Fruit fly (Drosophila melanogaster): ENCODE results near the gene CG9777.
A peak's percentile ranks its signal among the peaks of the same experiment; 100 is the strongest.

Gene CG9777

DNA sequence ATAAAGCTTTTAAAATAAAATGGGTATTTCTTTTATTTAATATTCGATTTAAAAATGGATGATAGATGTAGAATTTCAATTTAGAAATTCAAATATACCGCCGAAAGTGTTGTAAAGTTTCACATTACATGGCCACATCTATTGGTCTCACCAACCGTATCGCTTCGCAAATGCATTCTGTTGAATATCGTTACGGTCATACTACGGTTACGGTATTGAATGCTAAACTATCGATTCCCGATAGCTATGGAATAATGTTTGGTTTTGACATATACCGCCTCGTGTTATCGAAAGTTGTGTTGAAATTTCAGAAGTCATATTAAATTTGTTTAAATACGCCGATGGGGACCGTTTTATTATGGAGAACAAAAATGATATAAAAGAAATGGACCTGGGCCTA lies 19.1 kb upstream of the CG9777 start, which contains the start of the genes CG32573 and CG42512 (continued):
- TF ChIP-seq CG10267 (tag; optimal IDR thresholded peaks at IDR 0.05), result peak; percentile 91
- TF ChIP-seq CG4854 (GFP tag; optimal IDR thresholded peaks at IDR 0.05), result no peak

DNA sequence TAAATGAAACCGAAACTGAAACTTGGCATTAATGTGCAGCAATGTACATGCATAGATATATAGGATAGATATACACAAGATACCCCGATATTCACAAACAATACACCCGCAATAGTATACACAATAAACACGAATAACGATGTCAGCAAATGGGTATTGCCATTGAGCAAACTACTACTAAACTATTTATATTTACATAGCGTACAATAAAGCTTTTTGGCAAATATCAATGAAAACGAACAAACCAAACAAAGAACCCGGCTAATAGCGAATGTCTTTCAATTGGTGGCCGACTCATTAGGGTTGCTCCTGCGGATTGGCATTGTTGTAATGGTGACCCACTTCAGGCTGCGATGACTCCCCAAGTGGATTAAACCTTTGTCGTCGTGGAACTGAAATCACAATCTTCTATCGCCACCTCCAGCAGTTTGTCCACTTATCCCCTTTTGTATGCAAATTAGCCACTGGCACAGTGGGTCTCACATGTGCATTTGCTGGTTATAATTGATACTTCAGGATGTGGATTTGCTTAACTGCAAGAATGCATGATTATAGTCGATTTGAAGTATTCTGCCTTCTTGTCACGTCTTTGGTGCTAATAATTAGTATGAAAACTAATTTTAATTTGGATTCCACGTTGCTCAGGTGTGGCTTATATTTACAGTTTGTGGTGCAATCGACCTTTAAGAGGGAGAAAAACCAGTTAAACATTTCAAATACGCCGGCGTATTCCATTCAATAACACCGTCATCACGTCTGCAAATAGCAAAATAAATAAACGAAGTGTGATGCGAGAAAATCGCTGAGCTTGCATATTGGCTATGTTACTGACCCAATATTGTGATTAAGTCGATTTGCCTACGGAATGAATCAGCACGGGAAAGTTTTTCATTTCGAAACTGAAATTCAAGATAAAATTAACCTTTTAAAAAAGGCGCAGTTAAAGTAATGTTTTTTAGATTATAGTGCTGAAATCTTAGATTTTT lies 18.3 kb upstream of the CG9777 start:
- TF ChIP-seq insv (GFP tag; optimal IDR thresholded peaks at IDR 0.05), result no peak
- peak; percentile 57 for TF ChIP-seq oc (tag; optimal IDR thresholded peaks at IDR 0.05)
- no peak for TF ChIP-seq yki (optimal IDR thresholded peaks at IDR 0.05)
- peak; percentile 28 for TF ChIP-seq Hsf (GFP tag; optimal IDR thresholded peaks at IDR 0.05)
- no peak for TF ChIP-seq CG8359 (GFP tag; optimal IDR thresholded peaks at IDR 0.05; ENCODE audit: borderline replicate concordance)
- TF ChIP-seq HLH3B (GFP tag; IDR thresholded peaks at IDR 0.05), result peak; percentile 47; the same call in 1 of the 2 replicates
- TF ChIP-seq CG7372 (GFP tag; IDR thresholded peaks at IDR 0.05), result no peak
- peak; percentile 40; the same call in 1 of the 3 replicates for TF ChIP-seq gce (GFP tag; IDR thresholded peaks at IDR 0.05)
- TF ChIP-seq HmgD (GFP tag; optimal IDR thresholded peaks at IDR 0.05), result no peak
- peak; percentile 3 for TF ChIP-seq Ssrp (tag; optimal IDR thresholded peaks at IDR 0.05)
- TF ChIP-seq pho (GFP tag; optimal IDR thresholded peaks at IDR 0.05), result no peak
- no peak for TF ChIP-seq Sry-β (GFP tag; optimal IDR thresholded peaks at IDR 0.05)
- peak; percentile 37 for TF ChIP-seq CG15601 (tag; optimal IDR thresholded peaks at IDR 0.05)
- TF ChIP-seq Camta (GFP tag; optimal IDR thresholded peaks at IDR 0.05), result peak; percentile 85
- TF ChIP-seq sna (GFP tag; IDR thresholded peaks at IDR 0.05; ENCODE audit: partially characterized antibody), result no peak
- TF ChIP-seq chn (GFP tag; optimal IDR thresholded peaks at IDR 0.05), result no peak
- no peak for TF ChIP-seq CG15696 (tag; optimal IDR thresholded peaks at IDR 0.05)
- no peak for TF ChIP-seq Bgb (GFP tag; IDR thresholded peaks at IDR 0.05; ENCODE audit: partially characterized antibody)
- no peak for TF ChIP-seq wdn (GFP tag; IDR thresholded peaks at IDR 0.05)
- peak; percentile 78 for TF ChIP-seq lilli (GFP tag; optimal IDR thresholded peaks at IDR 0.05)
- no peak for TF ChIP-seq Dbx (GFP tag; IDR thresholded peaks at IDR 0.05)
- peak; percentile 21 for TF ChIP-seq Xbp1 (GFP tag; optimal IDR thresholded peaks at IDR 0.05)
- no peak for TF ChIP-seq zfh2 (GFP tag; optimal IDR thresholded peaks at IDR 0.05)
- TF ChIP-seq sima (GFP tag; optimal IDR thresholded peaks at IDR 0.05), result no peak
- peak; percentile 70 for TF ChIP-seq CG7839 (tag; optimal IDR thresholded peaks at IDR 0.05)
- TF ChIP-seq NfI (GFP tag; optimal IDR thresholded peaks at IDR 0.05), result no peak
- peak; percentile 19 for TF ChIP-seq CG17385 (GFP tag; optimal IDR thresholded peaks at IDR 0.05)
- no peak for TF ChIP-seq CG1024 (GFP tag; IDR thresholded peaks at IDR 0.05)
- no peak for TF ChIP-seq CG16779 (GFP tag; IDR thresholded peaks at IDR 0.05)
- no peak for TF ChIP-seq Lpt (GFP tag; optimal IDR thresholded peaks at IDR 0.05)
- TF ChIP-seq CG6689 (GFP tag; IDR thresholded peaks at IDR 0.05), result no peak
- no peak for TF ChIP-seq CG13424 (tag; optimal IDR thresholded peaks at IDR 0.05)
- no peak for TF ChIP-seq nerfin-2 (GFP tag; IDR thresholded peaks at IDR 0.05; ENCODE audit: partially characterized antibody)
- peak in 1 of 2 experiments; percentile 30 for TF ChIP-seq Hr78 (GFP tag; optimal IDR thresholded peaks at IDR 0.05)
- 0 out of 2 replicates have a peak, but pooled peaks have one; percentile 6 for TF ChIP-seq Nf-YA (GFP tag; IDR thresholded peaks at IDR 0.05)
- TF ChIP-seq psq (GFP tag; optimal IDR thresholded peaks at IDR 0.05), result no peak
- TF ChIP-seq ase (GFP tag; IDR thresholded peaks at IDR 0.05), result no peak
- 0 out of 2 replicates have a peak, but pooled peaks have one; percentile 30 for TF ChIP-seq bowl (GFP tag; IDR thresholded peaks at IDR 0.05)
- no peak for TF ChIP-seq ato (GFP tag; IDR thresholded peaks at IDR 0.05; ENCODE audit: partially characterized antibody)
- peak; percentile 8 for TF ChIP-seq trh (GFP tag; optimal IDR thresholded peaks at IDR 0.05)
- no peak for TF ChIP-seq Chrac-16 (GFP tag; optimal IDR thresholded peaks at IDR 0.05)
- TF ChIP-seq CG1832 (GFP tag; optimal IDR thresholded peaks at IDR 0.05), result no peak
- TF ChIP-seq CG12769 (tag; optimal IDR thresholded peaks at IDR 0.05), result peak; percentile 38
- no peak for TF ChIP-seq ken (GFP tag; IDR thresholded peaks at IDR 0.05)
- no peak for TF ChIP-seq gcm (GFP tag; optimal IDR thresholded peaks at IDR 0.05)
